Worm (Caenorhabditis elegans) whole organism, late embryonic: ENCODE measurements around the gene vab-9.
A peak's percentile ranks its signal among the peaks of the same experiment; 100 is the strongest.

Experiments
- C08G9.2 ChIP-seq: sonication (generic microtip); optimal IDR thresholded peaks from 2 replicates; lab custom pipeline; 2016; ENCODE audit warnings: mild to moderate bottlenecking, missing genetic modification characterization, moderate library complexity, missing compliant biosample characterization
- K02D7.2 ChIP-seq: sonication (generic microtip); optimal IDR thresholded peaks from 2 replicates; lab custom pipeline; 2017; ENCODE audit warnings: mild to moderate bottlenecking, missing genetic modification characterization, missing compliant biosample characterization
- K09A11.1 ChIP-seq: sonication (generic microtip); optimal IDR thresholded peaks from 2 replicates; lab custom pipeline; 2017; ENCODE audit warnings: antibody characterized with exemption, mild to moderate bottlenecking, missing genetic modification characterization, missing compliant biosample characterization; ENCODE audit not compliant: insufficient read depth
- ahr-1 ChIP-seq: sonication (generic microtip); optimal IDR thresholded peaks from 2 replicates; lab custom pipeline; 2016; ENCODE audit warnings: missing genetic modification characterization, missing compliant biosample characterization
- ama-1 ChIP-seq: fragments of 150-350 bp; optimal IDR thresholded peaks from 2 replicates; lab custom pipeline; 2014
- ceh-14 ChIP-seq: sonication (generic microtip); optimal IDR thresholded peaks from 2 replicates; lab custom pipeline; 2016; ENCODE audit warnings: missing genotype, missing genetic modification characterization, missing compliant biosample characterization
- ceh-18 ChIP-seq: sonication (generic microtip); optimal IDR thresholded peaks from 2 replicates; lab custom pipeline; 2016; ENCODE audit warnings: missing genetic modification characterization, missing compliant biosample characterization
- ceh-19 ChIP-seq: fragments of 200-800 bp; sonication (Bioruptor generic); optimal IDR thresholded peaks from 2 replicates; lab custom pipeline; 2018; ENCODE audit warnings: mild to moderate bottlenecking, missing genetic modification characterization, missing compliant biosample characterization
- ceh-2 ChIP-seq: sonication (generic microtip); optimal IDR thresholded peaks from 2 replicates; lab custom pipeline; 2016; ENCODE audit warnings: missing genotype, missing genetic modification characterization, missing compliant biosample characterization
- ceh-30 ChIP-seq: fragments of 150-350 bp; optimal IDR thresholded peaks from 2 replicates; lab custom pipeline; 2014; ENCODE audit warnings: missing biosample characterization, missing genetic modification characterization
- ceh-34 ChIP-seq: sonication (generic microtip); optimal IDR thresholded peaks from 2 replicates; lab custom pipeline; 2016; ENCODE audit warnings: mild to moderate bottlenecking, missing genetic modification characterization, missing compliant biosample characterization
- ceh-45 ChIP-seq: fragments of 200-800 bp; sonication (Bioruptor generic); IDR thresholded peaks from 2 replicates; pipeline ENCODE4 v1.3.6; 2022; ENCODE audit warnings: missing genetic modification reagents, missing genetic modification characterization, missing compliant biosample characterization
- ceh-48 ChIP-seq: sonication (generic microtip); optimal IDR thresholded peaks from 2 replicates; lab custom pipeline; 2016; ENCODE audit warnings: missing genetic modification characterization, inconsistent platforms, missing compliant biosample characterization
- dmd-4 ChIP-seq: sonication (generic microtip); optimal IDR thresholded peaks from 2 replicates; lab custom pipeline; 2016; ENCODE audit warnings: borderline replicate concordance, missing genetic modification characterization, missing compliant biosample characterization
- eyg-1 ChIP-seq: sonication (generic microtip); optimal IDR thresholded peaks from 2 replicates; lab custom pipeline; 2016; ENCODE audit warnings: missing genotype, missing genetic modification characterization, missing compliant biosample characterization
- fax-1 ChIP-seq: sonication (generic microtip); optimal IDR thresholded peaks from 2 replicates; lab custom pipeline; 2016; ENCODE audit warnings: missing genotype, missing genetic modification characterization, missing compliant biosample characterization
- fkh-10 ChIP-seq: fragments of 150-350 bp; optimal IDR thresholded peaks from 2 replicates; lab custom pipeline; 2014; ENCODE audit warnings: missing biosample characterization, missing genetic modification reagents, missing genetic modification characterization
- gmeb-2 ChIP-seq: sonication (generic microtip); optimal IDR thresholded peaks from 2 replicates; lab custom pipeline; 2016; ENCODE audit warnings: missing genetic modification characterization, inconsistent platforms, missing compliant biosample characterization
- hlh-13 ChIP-seq: fragments of 200-800 bp; sonication (Bioruptor generic); optimal IDR thresholded peaks from 2 replicates; lab custom pipeline; 2018; ENCODE audit warnings: mild to moderate bottlenecking, missing genetic modification characterization, missing compliant biosample characterization
- hlh-15 ChIP-seq: sonication (generic microtip); optimal IDR thresholded peaks from 2 replicates; lab custom pipeline; 2016; ENCODE audit warnings: missing genetic modification characterization, missing compliant biosample characterization
- hlh-30 ChIP-seq: sonication (generic microtip); optimal IDR thresholded peaks from 2 replicates; lab custom pipeline; 2017; ENCODE audit warnings: antibody characterized with exemption, missing genetic modification characterization, missing compliant biosample characterization; ENCODE audit not compliant: insufficient read depth
- hlh-6 ChIP-seq: sonication (generic microtip); optimal IDR thresholded peaks from 2 replicates; lab custom pipeline; 2016; ENCODE audit warnings: missing genotype, missing genetic modification characterization, missing compliant biosample characterization
- lim-6 ChIP-seq: sonication (generic microtip); optimal IDR thresholded peaks from 2 replicates; lab custom pipeline; 2016; ENCODE audit warnings: missing genetic modification characterization, missing compliant biosample characterization
- lin-11 ChIP-seq: fragments of 200-800 bp; sonication (Bioruptor generic); optimal IDR thresholded peaks from 2 replicates; lab custom pipeline; 2018; ENCODE audit warnings: mild to moderate bottlenecking, missing genetic modification characterization, missing compliant biosample characterization
- nfya-1 ChIP-seq: sonication (generic microtip); optimal IDR thresholded peaks from 2 replicates; lab custom pipeline; 2017; ENCODE audit warnings: missing genetic modification characterization, mild to moderate bottlenecking, missing compliant biosample characterization, antibody characterized with exemption, moderate library complexity
- npax-4 ChIP-seq: sonication (generic microtip); optimal IDR thresholded peaks from 2 replicates; lab custom pipeline; 2016; ENCODE audit warnings: missing genetic modification characterization, missing compliant biosample characterization
- odd-2 ChIP-seq: sonication (generic microtip); optimal IDR thresholded peaks from 2 replicates; lab custom pipeline; 2017; ENCODE audit warnings: antibody characterized with exemption, mild to moderate bottlenecking, missing genetic modification characterization, missing compliant biosample characterization
- pros-1 ChIP-seq: fragments of 150-350 bp; optimal IDR thresholded peaks from 2 replicates; lab custom pipeline; 2014; ENCODE audit warnings: missing biosample characterization, missing genetic modification reagents, missing genetic modification characterization
- ref-2 ChIP-seq: sonication (generic microtip); optimal IDR thresholded peaks from 2 replicates; lab custom pipeline; 2016; ENCODE audit warnings: missing genetic modification characterization, missing compliant biosample characterization
- rnt-1 ChIP-seq: sonication (generic microtip); optimal IDR thresholded peaks from 2 replicates; lab custom pipeline; 2016; ENCODE audit warnings: missing genetic modification characterization, missing compliant biosample characterization
- sox-2 ChIP-seq: fragments of 200-800 bp; sonication (Bioruptor generic); IDR thresholded peaks from 2 replicates; pipeline ENCODE4 v1.3.6; 2022; ENCODE audit warnings: missing genetic modification reagents, missing genetic modification characterization, missing compliant biosample characterization
- syd-9 ChIP-seq: sonication (generic microtip); optimal IDR thresholded peaks from 2 replicates; lab custom pipeline; 2016; ENCODE audit warnings: mild to moderate bottlenecking, missing genetic modification characterization, moderate library complexity, missing compliant biosample characterization
- unc-42 ChIP-seq: sonication (generic microtip); optimal IDR thresholded peaks from 2 replicates; lab custom pipeline; 2016; ENCODE audit warnings: missing genotype, missing genetic modification characterization, missing compliant biosample characterization
- unc-86 ChIP-seq: sonication (generic microtip); optimal IDR thresholded peaks from 2 replicates; lab custom pipeline; 2016; ENCODE audit warnings: missing genetic modification characterization, missing compliant biosample characterization
- zip-5 ChIP-seq: sonication (generic microtip); optimal IDR thresholded peaks from 2 replicates; lab custom pipeline; 2016; ENCODE audit warnings: missing genetic modification characterization, missing compliant biosample characterization
- ztf-16 ChIP-seq: sonication (generic microtip); optimal IDR thresholded peaks from 2 replicates; lab custom pipeline; 2017; ENCODE audit warnings: missing genetic modification characterization, missing compliant biosample characterization

The vab-9 gene

ce11 chrII:8661539-8661938 is 24.0 kb upstream of the vab-9 start, which contains the start of the genes piga-1 and eif-2Bepsilon:
TSS of gene piga-1 (minus strand) at chrII:8661712.
TSS of gene eif-2Bepsilon (plus strand) at chrII:8661869.
- TF ChIP-seq zip-5 (tag; lab: Kevin White, UChicago) (no peak), syd-9 (tag; lab: Kevin White, UChicago) (no peak), dmd-4 (tag; lab: Kevin White, UChicago) (no peak), unc-42 (tag; lab: Kevin White, UChicago) (peak; percentile 0), sox-2 (no peak), ceh-48 (tag; lab: Kevin White, UChicago) (peak; percentile 40), ceh-30 (tag; lab: Kevin White, UChicago) (no peak), lim-6 (no peak), rnt-1 (tag; lab: Kevin White, UChicago) (no peak), K02D7.2 (tag; lab: Kevin White, UChicago) (no peak)

DNA sequence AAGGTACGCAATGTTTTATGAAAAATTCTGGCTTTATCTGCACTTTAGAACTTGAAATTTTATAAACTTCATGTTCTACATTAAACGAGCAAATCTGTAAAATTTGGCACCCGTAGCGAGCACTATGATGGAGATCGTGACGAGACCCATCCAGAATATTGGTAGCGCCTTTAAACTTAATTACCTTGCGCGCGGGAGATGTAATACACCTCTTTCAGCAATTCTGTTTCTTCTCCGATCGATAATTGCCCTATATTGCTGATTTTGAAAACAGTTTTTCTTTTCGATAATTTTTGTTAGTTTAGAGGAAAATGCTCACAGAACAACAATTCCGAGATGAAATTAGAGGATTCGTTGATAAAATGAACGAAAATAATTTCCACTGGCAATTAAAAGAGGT is 21.3 kb upstream of the vab-9 start, which contains the start of gene atg-10:
Gene atg-10 (plus strand): TSS at position 301 of the 400 bp plus-strand sequence.
- TF ChIP-seq sox-2 (no peak), eyg-1 (tag; lab: Kevin White, UChicago) (no peak), ceh-14 (no peak), rnt-1 (tag; lab: Kevin White, UChicago) (no peak), hlh-6 (tag; lab: Kevin White, UChicago) (no peak), ceh-19 (no peak), fkh-10 (GFP tag; lab: Kevin White, UChicago) (no peak), ahr-1 (no peak), hlh-15 (tag; lab: Kevin White, UChicago) (no peak), fax-1 (tag; lab: Kevin White, UChicago) (no peak), ceh-2 (tag; lab: Kevin White, UChicago) (no peak), odd-2 (tag; lab: Kevin White, UChicago) (no peak)

- peak; percentile 45 for TF ChIP-seq hlh-30
- TF ChIP-seq ceh-34 (tag; lab: Kevin White, UChicago) = no peak
Measured at ce11 chrII:8650644-8651159, 13.2 kb upstream of the vab-9 start, which contains the start of gene pyr-1. TSS of gene pyr-1 (plus strand) at chrII:8651109.

- TF ChIP-seq ceh-19 (no peak), fax-1 (tag; lab: Kevin White, UChicago) (no peak), gmeb-2 (no peak), K09A11.1 (tag; lab: Kevin White, UChicago) (no peak), dmd-4 (tag; lab: Kevin White, UChicago) (no peak), ztf-16 (tag; lab: Kevin White, UChicago) (no peak), ceh-30 (tag; lab: Kevin White, UChicago) (no peak), nfya-1 (tag; lab: Kevin White, UChicago) (no peak), zip-5 (tag; lab: Kevin White, UChicago) (no peak), ceh-18 (tag; lab: Kevin White, UChicago) (no peak), rnt-1 (tag; lab: Kevin White, UChicago) (no peak), npax-4 (no peak), ama-1 (lab: Kevin White, UChicago) (no peak), ceh-45 (no peak), C08G9.2 (tag; lab: Kevin White, UChicago) (no peak), lin-11 (tag; lab: Kevin White, UChicago) (no peak), eyg-1 (tag; lab: Kevin White, UChicago) (no peak)
Measured at ce11 chrII:8648843-8649242, 11.3 kb upstream of the vab-9 start.

DNA sequence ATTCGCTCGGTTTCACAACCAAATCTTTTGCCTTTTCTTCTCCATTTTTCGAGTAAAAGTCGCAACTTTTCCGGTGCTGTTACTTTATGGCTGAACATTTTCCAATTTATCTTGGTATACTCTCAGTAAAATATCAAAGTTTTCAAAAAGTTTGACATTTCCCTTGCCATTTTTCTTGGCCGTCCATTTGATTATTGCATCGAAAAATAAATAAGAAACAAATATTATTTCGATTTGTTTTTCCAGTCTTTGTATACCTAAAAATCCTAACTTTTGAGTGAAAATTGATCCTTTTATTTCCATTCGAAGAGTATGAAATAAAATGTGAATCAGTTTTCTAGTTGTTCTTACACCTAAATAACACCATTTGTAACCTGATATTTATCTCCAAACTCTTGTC is 8.9 kb upstream of the vab-9 start:
- TF ChIP-seq hlh-13 (GFP tag; lab: Kevin White, UChicago) = no peak
- no peak for TF ChIP-seq ceh-2 (tag; lab: Kevin White, UChicago)
- no peak for TF ChIP-seq rnt-1 (tag; lab: Kevin White, UChicago)
- TF ChIP-seq ceh-18 (tag; lab: Kevin White, UChicago) = no peak
- no peak for TF ChIP-seq ref-2 (tag; lab: Kevin White, UChicago)
- TF ChIP-seq lim-6 = no peak
- TF ChIP-seq pros-1 (tag; lab: Kevin White, UChicago) = no peak
- no peak for TF ChIP-seq ahr-1
- no peak for TF ChIP-seq unc-86 (tag; lab: Kevin White, UChicago)
